Worm (Caenorhabditis elegans) whole organism, early embryonic: Measurements from ENCODE around the gene fbxa-184.

ENCODE experiments used
- B0310.2 ChIP-seq: sonication (generic microtip); optimal IDR thresholded peaks from 2 replicates; lab custom pipeline; 2016; ENCODE audit warnings: mild to moderate bottlenecking, missing genetic modification characterization, missing compliant biosample characterization
- F13C5.2 ChIP-seq: sonication (generic microtip); optimal IDR thresholded peaks from 2 replicates; lab custom pipeline; 2017; ENCODE audit warnings: mild to moderate bottlenecking, missing genetic modification characterization, inconsistent platforms, missing compliant biosample characterization
- aly-1 ChIP-seq: sonication (generic microtip); optimal IDR thresholded peaks from 2 replicates; lab custom pipeline; 2016; ENCODE audit warnings: missing genetic modification characterization, missing compliant biosample characterization
- ama-1 ChIP-seq: fragments of 150-350 bp; optimal IDR thresholded peaks from 2 replicates; lab custom pipeline; 2014
- ceh-13 ChIP-seq: fragments of 200-800 bp; sonication (Bioruptor generic); optimal IDR thresholded peaks from 2 replicates; lab custom pipeline; 2018; ENCODE audit warnings: mild to moderate bottlenecking, missing genetic modification characterization, missing compliant biosample characterization
- ceh-36 ChIP-seq: sonication (generic microtip); optimal IDR thresholded peaks from 2 replicates; lab custom pipeline; 2016; ENCODE audit warnings: missing genetic modification characterization, inconsistent platforms, missing compliant biosample characterization
- ets-7 ChIP-seq: sonication (generic microtip); optimal IDR thresholded peaks from 2 replicates; lab custom pipeline; 2016; ENCODE audit warnings: missing genotype, missing genetic modification characterization, missing compliant biosample characterization
- flt-1 ChIP-seq: fragments of 200-800 bp; sonication (Bioruptor generic); IDR thresholded peaks from 2 replicates; pipeline ENCODE4 v1.3.6; 2022; ENCODE audit warnings: missing genetic modification characterization, missing compliant biosample characterization
- hmbx-1 ChIP-seq: sonication (generic microtip); optimal IDR thresholded peaks from 2 replicates; lab custom pipeline; 2016; ENCODE audit warnings: mild to moderate bottlenecking, missing genetic modification characterization, missing compliant biosample characterization
- hmg-4 ChIP-seq: fragments of 200-800 bp; sonication (Bioruptor generic); optimal IDR thresholded peaks from 2 replicates; lab custom pipeline; 2018; ENCODE audit warnings: mild to moderate bottlenecking, missing genetic modification characterization, missing compliant biosample characterization
- hnd-1 ChIP-seq: sonication (generic microtip); optimal IDR thresholded peaks from 2 replicates; lab custom pipeline; 2016; ENCODE audit warnings: missing genetic modification characterization, missing compliant biosample characterization
- pes-1 ChIP-seq: fragments of 200-800 bp; sonication (Bioruptor generic); IDR thresholded peaks from 2 replicates; pipeline ENCODE4 v1.3.6; 2022; ENCODE audit warnings: missing genetic modification reagents, missing genetic modification characterization, missing compliant biosample characterization
- scrt-1 ChIP-seq: fragments of 200-800 bp; sonication (Bioruptor generic); IDR thresholded peaks from 2 replicates; pipeline ENCODE4 v1.3.6; 2022; ENCODE audit warnings: missing genetic modification characterization, missing compliant biosample characterization
- sea-1 ChIP-seq: fragments of 200-800 bp; sonication (Bioruptor generic); conservative IDR thresholded peaks from 2 replicates; pipeline ENCODE4 v1.3.6; 2022; ENCODE audit warnings: missing genetic modification characterization, missing compliant biosample characterization
- tbx-11 ChIP-seq: fragments of 200-800 bp; sonication (Bioruptor generic); IDR thresholded peaks from 2 replicates; pipeline ENCODE4 v1.3.6; 2022; ENCODE audit warnings: missing genetic modification characterization, missing compliant biosample characterization
- tbx-37 ChIP-seq: fragments of 200-800 bp; sonication (Bioruptor generic); conservative IDR thresholded peaks from 2 replicates; pipeline ENCODE4 v1.3.6; 2022; ENCODE audit warnings: missing genetic modification reagents, missing genetic modification characterization, missing compliant biosample characterization
- tra-4 ChIP-seq: sonication (generic microtip); optimal IDR thresholded peaks from 2 replicates; lab custom pipeline; 2017; ENCODE audit warnings: missing genetic modification characterization, missing compliant biosample characterization

Gene fbxa-184

DNA sequence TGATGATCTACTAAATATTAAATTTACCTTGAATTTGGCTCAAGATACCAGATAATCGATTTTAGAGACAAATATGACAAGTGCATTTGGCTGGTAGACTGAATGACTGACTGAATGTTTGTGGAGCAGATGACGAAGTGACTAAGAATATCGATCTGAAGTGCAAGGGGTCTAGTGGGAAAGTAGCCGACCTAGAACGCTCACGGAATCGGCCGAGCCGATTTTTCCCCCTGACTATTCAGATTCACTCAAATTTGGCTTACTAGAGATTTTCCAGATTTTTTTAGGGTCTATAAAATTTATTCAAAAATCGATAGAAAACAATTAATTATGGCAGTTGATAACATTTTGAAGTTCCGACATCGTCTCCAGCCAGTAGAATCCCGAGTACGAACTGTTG is 15.5 kb upstream of the fbxa-184 start, which contains the start of gene fbxc-26:
TSS of gene fbxc-26 (minus strand) at position 101 of the 400 bp plus-strand sequence.
- no peak for TF ChIP-seq pes-1 (GFP tag; lab: Robert Waterston, UW)
- no peak for TF ChIP-seq tbx-11 (GFP tag; lab: Robert Waterston, UW)
- no peak for TF ChIP-seq ets-7 (tag; lab: Kevin White, UChicago)
- TF ChIP-seq F13C5.2 = no peak
- no peak for TF ChIP-seq hmg-4 (GFP tag; lab: Kevin White, UChicago)
- TF ChIP-seq B0310.2 (tag; lab: Kevin White, UChicago) = no peak
- TF ChIP-seq tra-4 (tag; lab: Kevin White, UChicago) = no peak
- TF ChIP-seq ceh-36 (tag; lab: Kevin White, UChicago) = no peak
- TF ChIP-seq ama-1 (lab: Kevin White, UChicago) = no peak
- no peak for TF ChIP-seq aly-1 (tag; lab: Kevin White, UChicago)
- TF ChIP-seq ceh-13 (GFP tag; lab: Kevin White, UChicago) = no peak
- no peak for TF ChIP-seq hnd-1 (tag; lab: Kevin White, UChicago)

DNA sequence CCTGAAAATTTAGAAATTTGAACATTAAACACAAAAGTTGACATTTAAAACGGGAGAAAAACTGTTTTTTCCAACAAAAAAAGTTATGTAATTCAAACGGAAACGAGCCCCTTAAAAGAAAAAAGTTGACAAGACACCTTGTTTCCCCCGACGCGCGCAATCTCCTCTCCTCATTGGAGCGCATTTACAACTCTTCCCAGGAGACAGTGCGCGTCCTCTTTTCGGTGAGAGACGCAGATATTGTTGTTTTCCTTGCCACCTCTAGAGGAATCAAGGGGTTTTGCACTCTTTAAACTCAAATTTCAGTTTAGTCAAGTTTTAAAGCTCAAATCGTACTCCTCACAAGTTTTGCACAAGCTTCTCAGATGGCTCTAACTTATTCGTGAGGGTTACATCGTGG is 14.2 kb upstream of the fbxa-184 start, which contains the start of gene F58E1.13:
TSS of gene F58E1.13 (minus strand) at position 12 of the 400 bp plus-strand sequence.
- no peak for TF ChIP-seq scrt-1 (GFP tag; lab: Robert Waterston, UW)
- no peak for TF ChIP-seq sea-1
- no peak for TF ChIP-seq pes-1 (GFP tag; lab: Robert Waterston, UW)
- TF ChIP-seq ama-1 (lab: Kevin White, UChicago) = no peak
- TF ChIP-seq tbx-37 = no peak
- no peak for TF ChIP-seq hmbx-1

DNA sequence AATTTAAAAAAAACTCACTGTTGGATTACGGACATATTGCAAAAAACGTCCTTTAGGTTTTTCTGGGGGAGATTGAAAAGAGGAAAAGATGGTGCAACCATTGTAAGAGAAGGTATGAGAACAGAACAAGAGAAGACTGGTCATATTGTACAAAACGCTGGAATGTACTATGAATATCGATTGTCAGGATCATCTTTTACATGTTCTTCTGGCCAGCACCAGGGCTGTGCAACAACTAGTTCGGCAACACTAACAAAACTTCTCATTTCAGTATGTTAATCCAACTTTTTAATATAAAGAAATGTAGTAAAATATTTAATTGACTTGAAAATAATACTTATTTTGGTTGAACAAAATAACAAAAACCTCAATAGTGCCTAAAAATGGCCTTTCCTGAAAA is 6.7 kb upstream of the fbxa-184 start, which contains the start of gene fbxb-47:
TSS of gene fbxb-47 (minus strand) at position 101 of the 400 bp plus-strand sequence.
- no peak for TF ChIP-seq hmg-4 (GFP tag; lab: Kevin White, UChicago)
- no peak for TF ChIP-seq ama-1 (lab: Kevin White, UChicago)
- no peak for TF ChIP-seq tra-4 (tag; lab: Kevin White, UChicago)
- TF ChIP-seq pes-1 (GFP tag; lab: Robert Waterston, UW) = no peak
- TF ChIP-seq B0310.2 (tag; lab: Kevin White, UChicago) = no peak
- TF ChIP-seq scrt-1 (GFP tag; lab: Robert Waterston, UW) = no peak
- TF ChIP-seq sea-1 = no peak
- no peak for TF ChIP-seq tbx-11 (GFP tag; lab: Robert Waterston, UW)
- TF ChIP-seq hnd-1 (tag; lab: Kevin White, UChicago) = no peak
- no peak for TF ChIP-seq F13C5.2
- no peak for TF ChIP-seq ceh-13 (GFP tag; lab: Kevin White, UChicago)
- no peak for TF ChIP-seq hmbx-1
- no peak for TF ChIP-seq tbx-37
- TF ChIP-seq ceh-36 (tag; lab: Kevin White, UChicago) = no peak
- no peak for TF ChIP-seq flt-1 (GFP tag; lab: Robert Waterston, UW)
- TF ChIP-seq ets-7 (tag; lab: Kevin White, UChicago) = no peak
- TF ChIP-seq aly-1 (tag; lab: Kevin White, UChicago) = no peak

DNA sequence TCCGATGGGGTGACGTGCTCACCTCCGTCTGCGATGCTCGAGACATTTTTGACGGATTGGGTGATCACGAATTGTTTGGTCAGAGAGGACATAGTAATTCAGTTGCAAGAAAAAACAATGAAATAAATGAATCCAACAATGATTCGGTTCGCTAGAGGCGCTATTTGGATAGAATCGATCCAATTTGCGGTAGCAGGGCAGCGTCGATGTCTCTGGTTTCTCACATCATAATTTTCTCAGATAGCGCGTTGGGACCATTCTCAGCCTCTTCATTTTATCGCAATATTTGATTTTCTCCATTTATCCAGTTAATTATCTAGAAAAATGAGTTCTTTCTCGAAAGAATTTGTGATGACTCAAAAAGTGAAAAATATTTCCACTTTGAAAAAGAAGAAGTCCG is 3.7 kb upstream of the fbxa-184 start, which contains the start of gene sdz-18:
TSS of gene sdz-18 (minus strand) at position 101 of the 400 bp plus-strand sequence.
- TF ChIP-seq pes-1 (GFP tag; lab: Robert Waterston, UW) (no peak), tra-4 (tag; lab: Kevin White, UChicago) (no peak), hmbx-1 (no peak), tbx-37 (no peak), B0310.2 (tag; lab: Kevin White, UChicago) (no peak), ama-1 (lab: Kevin White, UChicago) (no peak), ceh-13 (GFP tag; lab: Kevin White, UChicago) (no peak), tbx-11 (GFP tag; lab: Robert Waterston, UW) (no peak), hnd-1 (tag; lab: Kevin White, UChicago) (no peak), aly-1 (tag; lab: Kevin White, UChicago) (no peak), F13C5.2 (no peak), ets-7 (tag; lab: Kevin White, UChicago) (no peak), flt-1 (GFP tag; lab: Robert Waterston, UW) (no peak), ceh-36 (tag; lab: Kevin White, UChicago) (no peak), sea-1 (no peak), scrt-1 (GFP tag; lab: Robert Waterston, UW) (no peak), hmg-4 (GFP tag; lab: Kevin White, UChicago) (no peak)

DNA sequence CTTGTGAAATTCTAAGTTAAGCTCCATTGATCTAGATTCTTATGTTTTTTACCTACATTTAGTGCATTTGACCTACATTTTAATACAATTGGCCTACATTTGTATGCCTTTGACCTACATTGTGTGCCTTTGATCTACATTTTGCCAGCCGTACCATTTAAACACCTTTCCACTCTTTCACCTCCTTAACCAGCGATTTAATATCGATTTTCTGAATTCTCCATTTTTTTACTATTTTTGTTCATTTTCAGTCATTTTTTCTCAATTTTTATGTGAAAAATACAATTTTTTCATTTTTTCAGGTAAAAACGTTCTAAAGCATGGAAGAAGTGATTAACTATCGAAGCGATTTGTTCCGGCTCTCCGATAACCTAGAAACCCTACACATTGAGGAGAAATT is 2.9 kb downstream of the fbxa-184 start, which contains the start of gene btb-7:
TSS of gene btb-7 (plus strand) at position 301 of the 400 bp plus-strand sequence.
- TF ChIP-seq ets-7 (tag; lab: Kevin White, UChicago) (no peak), ceh-13 (GFP tag; lab: Kevin White, UChicago) (no peak), aly-1 (tag; lab: Kevin White, UChicago) (no peak), scrt-1 (GFP tag; lab: Robert Waterston, UW) (no peak), sea-1 (no peak), tbx-37 (no peak), B0310.2 (tag; lab: Kevin White, UChicago) (no peak), pes-1 (GFP tag; lab: Robert Waterston, UW) (no peak), flt-1 (GFP tag; lab: Robert Waterston, UW) (no peak), ceh-36 (tag; lab: Kevin White, UChicago) (no peak), ama-1 (lab: Kevin White, UChicago) (no peak), hmg-4 (GFP tag; lab: Kevin White, UChicago) (no peak), tra-4 (tag; lab: Kevin White, UChicago) (no peak), tbx-11 (GFP tag; lab: Robert Waterston, UW) (no peak), hnd-1 (tag; lab: Kevin White, UChicago) (no peak), hmbx-1 (no peak), F13C5.2 (no peak)

DNA sequence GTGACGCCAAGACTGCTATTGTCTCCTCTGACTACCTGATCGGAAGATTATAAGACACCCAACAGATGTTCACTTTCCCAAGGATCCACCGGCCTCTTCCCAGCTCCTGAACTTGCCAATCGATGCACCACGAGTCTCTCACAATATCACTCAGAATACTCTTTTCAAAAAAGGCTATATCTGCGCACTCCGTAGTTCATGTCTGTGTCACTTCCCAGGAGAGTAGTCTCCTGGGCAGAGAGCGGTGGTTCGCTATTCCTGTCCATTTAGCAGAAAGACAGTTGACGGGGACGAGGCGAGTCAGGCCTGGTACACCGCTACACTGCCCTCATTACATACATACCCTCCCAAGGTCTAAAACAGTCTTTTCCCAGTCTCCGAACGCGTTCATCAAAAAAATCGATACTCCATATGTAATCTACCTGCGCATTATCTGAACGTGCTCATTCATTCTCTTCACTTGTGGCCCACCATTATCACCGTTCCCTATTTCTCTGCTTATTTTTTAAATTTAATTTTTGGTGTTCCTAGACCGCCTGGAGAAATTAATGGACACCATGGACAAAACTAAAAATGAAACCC is 4.8 kb downstream of the fbxa-184 start, which contains the start of gene btb-6:
TSS of gene btb-6 (plus strand) at position 532 of the 582 bp plus-strand sequence.
- TF ChIP-seq ets-7 (tag; lab: Kevin White, UChicago) (no peak), ceh-13 (GFP tag; lab: Kevin White, UChicago) (peak; percentile 1)

DNA sequence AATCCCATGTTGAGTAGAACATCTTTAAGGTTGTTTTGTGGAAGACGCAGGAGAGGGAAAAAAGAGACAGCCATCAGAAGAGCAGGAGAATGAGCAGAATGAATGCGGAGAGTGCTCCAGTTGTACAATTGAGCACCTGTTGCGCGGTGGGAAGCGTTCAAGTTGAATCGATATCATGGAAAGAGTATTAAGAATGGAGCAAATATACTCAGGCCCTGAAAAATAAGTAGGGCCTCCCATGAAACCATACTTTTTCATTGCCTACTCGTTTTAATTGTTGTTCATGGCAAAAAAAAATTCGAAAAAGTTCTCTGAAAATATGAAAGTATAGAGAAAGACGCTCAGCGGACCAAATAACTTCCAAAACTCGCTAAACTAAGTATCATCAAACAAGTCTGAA is 9.1 kb downstream of the fbxa-184 start, which contains the start of gene fbxb-48:
TSS of gene fbxb-48 (minus strand) at position 101 of the 400 bp plus-strand sequence.
- no peak for TF ChIP-seq ama-1 (lab: Kevin White, UChicago)
